Fruit fly (Drosophila melanogaster): Measurements from ENCODE around the gene Cf2.
A peak's percentile ranks its signal among the peaks of the same experiment; 100 is the strongest.

Cf2 gene

dm6 chr2L:4883023-4883392 lies at the start of gene Cf2, which contains the start of gene CG3008:
Gene Cf2 (minus strand): TSS chr2L:4883107.
Gene CG3008 (plus strand): TSS chr2L:4883298.
- peak; percentile 12 for TF ChIP-seq lbe (GFP tag; optimal IDR thresholded peaks at IDR 0.05)
- peak; percentile 87 for TF ChIP-seq Bgb (GFP tag; IDR thresholded peaks at IDR 0.05; ENCODE audit: partially characterized antibody)
- peak; percentile 12 for TF ChIP-seq CG18262 (tag; optimal IDR thresholded peaks at IDR 0.05)
- TF ChIP-seq Dref (GFP tag; IDR thresholded peaks at IDR 0.05) = peak; percentile 83
- TF ChIP-seq CG9609 (GFP tag; optimal IDR thresholded peaks at IDR 0.05) = no peak
- no peak for TF ChIP-seq CG8765 (GFP tag; IDR thresholded peaks at IDR 0.05)
- TF ChIP-seq vnd (GFP tag; IDR thresholded peaks at IDR 0.05; ENCODE audit: partially characterized antibody) = peak; percentile 82
- TF ChIP-seq BEAF-32 (GFP tag; optimal IDR thresholded peaks at IDR 0.05) = peak; percentile 92
- TF ChIP-seq unc-4 (GFP tag; IDR thresholded peaks at IDR 0.05; ENCODE audit: partially characterized antibody) = peak; percentile 88
- TF ChIP-seq Myb (GFP tag; optimal IDR thresholded peaks at IDR 0.05) = peak; percentile 33
- no peak for TF ChIP-seq eyg (GFP tag; optimal IDR thresholded peaks at IDR 0.05)
- peak; percentile 77 for TF ChIP-seq CG6791 (GFP tag; IDR thresholded peaks at IDR 0.05; ENCODE audit: partially characterized antibody)
- TF ChIP-seq inv (GFP tag; IDR thresholded peaks at IDR 0.05; ENCODE audit: partially characterized antibody) = peak; percentile 76
- TF ChIP-seq CG3847 (GFP tag; IDR thresholded peaks at IDR 0.05) = peak; percentile 44; the same call in 1 of the 2 replicates
- TF ChIP-seq CG8290 (GFP tag; optimal IDR thresholded peaks at IDR 0.05) = peak; percentile 14
- TF ChIP-seq CG8290 (tag; optimal IDR thresholded peaks at IDR 0.05) = no peak
- TF ChIP-seq sens-2 (GFP tag; IDR thresholded peaks at IDR 0.05) = no peak
- TF ChIP-seq Ets65A (GFP tag) = peak; percentile 66
- TF ChIP-seq CG14860 (GFP tag; IDR thresholded peaks at IDR 0.05; ENCODE audit: partially characterized antibody) = peak; percentile 82; the same call in 2 of the 3 replicates
- no peak for TF ChIP-seq gce (GFP tag; IDR thresholded peaks at IDR 0.05)
- peak; percentile 93 for TF ChIP-seq YL-1 (GFP tag; optimal IDR thresholded peaks at IDR 0.05)
- no peak for TF ChIP-seq Nf-YA (GFP tag; IDR thresholded peaks at IDR 0.05)
- no peak for TF ChIP-seq CG13123 (GFP tag; optimal IDR thresholded peaks at IDR 0.05)
- peak; percentile 40 for TF ChIP-seq CG12391 (tag; optimal IDR thresholded peaks at IDR 0.05)
- peak; percentile 72 for TF ChIP-seq Ets97D (GFP tag; optimal IDR thresholded peaks at IDR 0.05)
- TF ChIP-seq Sry-δ (GFP tag; optimal IDR thresholded peaks at IDR 0.05) = peak; percentile 93
- peak; percentile 67 for TF ChIP-seq stwl (tag; optimal IDR thresholded peaks at IDR 0.05)
- no peak for TF ChIP-seq HLH54F (GFP tag; optimal IDR thresholded peaks at IDR 0.05)
- TF ChIP-seq gfzf (GFP tag; optimal IDR thresholded peaks at IDR 0.05) = peak; percentile 21
- TF ChIP-seq CG14710 (tag; optimal IDR thresholded peaks at IDR 0.05) = peak; percentile 74
- no peak for TF ChIP-seq hkb (optimal IDR thresholded peaks at IDR 0.05)
- TF ChIP-seq hkb (GFP tag; IDR thresholded peaks at IDR 0.05) = no peak
- TF ChIP-seq tna (GFP tag; IDR thresholded peaks at IDR 0.05; ENCODE audit: partially characterized antibody) = peak; percentile 70; the same call in 1 of the 2 replicates
- peak; percentile 8 for TF ChIP-seq CG33213 (GFP tag; optimal IDR thresholded peaks at IDR 0.05)
- TF ChIP-seq Dll (GFP tag; IDR thresholded peaks at IDR 0.05; ENCODE audit: partially characterized antibody) = peak; percentile 90
- TF ChIP-seq CG7963 (GFP tag; IDR thresholded peaks at IDR 0.05; ENCODE audit: partially characterized antibody) = peak; percentile 76
- no peak for TF ChIP-seq Xrp1 (GFP tag; IDR thresholded peaks at IDR 0.05)
- TF ChIP-seq Med (GFP tag) = peak; percentile 58
- no peak for TF ChIP-seq Oli (tag; optimal IDR thresholded peaks at IDR 0.05)
- TF ChIP-seq CG7372 (GFP tag; IDR thresholded peaks at IDR 0.05) = no peak
- peak; percentile 29 for TF ChIP-seq Dp (GFP tag; optimal IDR thresholded peaks at IDR 0.05)
- TF ChIP-seq CG34224 (GFP tag; IDR thresholded peaks at IDR 0.05; ENCODE audit: partially characterized antibody) = peak; percentile 82
- TF ChIP-seq fd3F (GFP tag; optimal IDR thresholded peaks at IDR 0.05) = no peak
- TF ChIP-seq amos (GFP tag; IDR thresholded peaks at IDR 0.05; ENCODE audit: partially characterized antibody) = peak; percentile 83
- no peak for TF ChIP-seq CG2875 (GFP tag; optimal IDR thresholded peaks at IDR 0.05)
- TF ChIP-seq CG1024 (GFP tag; IDR thresholded peaks at IDR 0.05) = no peak
- peak; percentile 42; the same call in 1 of the 2 replicates for TF ChIP-seq CG42726 (GFP tag; IDR thresholded peaks at IDR 0.05; ENCODE audit: partially characterized antibody)
- TF ChIP-seq CG9797 (GFP tag; optimal IDR thresholded peaks at IDR 0.05) = peak; percentile 42
- TF ChIP-seq CG4360 (GFP tag; IDR thresholded peaks at IDR 0.05) = peak; percentile 60; the same call in 1 of the 2 replicates
- TF ChIP-seq CG4617 (GFP tag; optimal IDR thresholded peaks at IDR 0.05; ENCODE audit: borderline replicate concordance) = peak; percentile 95
